Fruit fly (Drosophila melanogaster) whole organism, embryonic: Measurements from ENCODE around the gene CG32195.

Experiments used
- CG11093 ChIP-seq: fragments of 200-800 bp; sonication (Bioruptor generic); IDR thresholded peaks from 3 replicates; pipeline ENCODE4 v1.3.6; 2022; ENCODE audit warnings: missing biosample characterization, missing genetic modification characterization
- CG18476 ChIP-seq: fragments of 200-800 bp; sonication (Bioruptor generic); optimal IDR thresholded peaks from 2 replicates; lab custom pipeline; 2016; ENCODE audit warnings: missing biosample characterization, mild to moderate bottlenecking, missing genetic modification characterization
- CG32532 ChIP-seq: fragments of 200-800 bp; sonication (Bioruptor generic); IDR thresholded peaks from 2 replicates; pipeline ENCODE4 v1.3.6; 2022; ENCODE audit warnings: missing biosample characterization, missing genetic modification characterization
- CG7963 ChIP-seq: fragments of 200-800 bp; sonication (Bioruptor generic); IDR thresholded peaks from 3 replicates; pipeline ENCODE4 v1.3.6; 2022; ENCODE audit warnings: missing biosample characterization, missing genetic modification characterization; ENCODE audit not compliant: partially characterized antibody
- Fer3 ChIP-seq: fragments of 200-800 bp; sonication (Bioruptor generic); optimal IDR thresholded peaks from 2 replicates; lab custom pipeline; 2018; ENCODE audit warnings: missing biosample characterization, mild to moderate bottlenecking, missing genetic modification characterization, moderate library complexity
- al ChIP-seq: fragments of 200-800 bp; sonication (Bioruptor generic); IDR thresholded peaks from 2 replicates; pipeline ENCODE4 v1.3.6; 2022; ENCODE audit warnings: missing biosample characterization, missing genetic modification characterization
- cad ChIP-seq: fragments of >200 bp; optimal IDR thresholded peaks from 2 replicates; lab custom pipeline; 2017; ENCODE audit warnings: missing biosample characterization, missing genetic modification characterization
- stwl ChIP-seq: fragments of 200-800 bp; sonication (Bioruptor generic); optimal IDR thresholded peaks from 3 replicates; lab custom pipeline; 2018; ENCODE audit warnings: missing biosample characterization, mild to moderate bottlenecking, missing genetic modification characterization, moderate library complexity

DNA sequence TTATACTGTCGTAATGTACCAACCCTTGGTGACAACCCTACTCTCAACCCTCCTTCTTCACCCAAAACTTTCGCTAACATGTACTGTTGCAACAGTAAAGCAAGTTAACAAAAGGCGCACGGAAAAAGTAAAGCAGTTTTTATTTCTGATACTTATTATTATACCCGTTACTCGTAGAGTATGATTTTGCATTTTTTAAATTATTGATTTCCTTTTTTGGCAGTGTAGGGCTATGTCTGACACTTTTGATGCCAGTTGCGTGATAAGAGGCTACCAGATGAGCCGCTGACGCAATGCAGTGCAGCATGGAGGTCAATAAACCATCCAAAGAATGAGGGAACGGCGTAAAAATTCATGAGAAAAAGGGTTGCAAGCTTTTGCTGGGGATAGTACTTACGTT lies 36.9 kb upstream of the CG32195 start:
- TF ChIP-seq al: no peak
- TF ChIP-seq CG7963 (GFP tag; lab: Robert Waterston, UW): no peak
- TF ChIP-seq CG18476: no peak
- TF ChIP-seq CG11093: no peak
- no peak for TF ChIP-seq stwl
- TF ChIP-seq CG32532 (GFP tag; lab: Robert Waterston, UW): no peak
- TF ChIP-seq cad (GFP tag; lab: Kevin White, UChicago): no peak
- no peak for TF ChIP-seq Fer3 (tag; lab: Kevin White, UChicago)
